Fruit fly (Drosophila melanogaster): Measurements from ENCODE around the gene CG14367.

CG14367 gene

DNA sequence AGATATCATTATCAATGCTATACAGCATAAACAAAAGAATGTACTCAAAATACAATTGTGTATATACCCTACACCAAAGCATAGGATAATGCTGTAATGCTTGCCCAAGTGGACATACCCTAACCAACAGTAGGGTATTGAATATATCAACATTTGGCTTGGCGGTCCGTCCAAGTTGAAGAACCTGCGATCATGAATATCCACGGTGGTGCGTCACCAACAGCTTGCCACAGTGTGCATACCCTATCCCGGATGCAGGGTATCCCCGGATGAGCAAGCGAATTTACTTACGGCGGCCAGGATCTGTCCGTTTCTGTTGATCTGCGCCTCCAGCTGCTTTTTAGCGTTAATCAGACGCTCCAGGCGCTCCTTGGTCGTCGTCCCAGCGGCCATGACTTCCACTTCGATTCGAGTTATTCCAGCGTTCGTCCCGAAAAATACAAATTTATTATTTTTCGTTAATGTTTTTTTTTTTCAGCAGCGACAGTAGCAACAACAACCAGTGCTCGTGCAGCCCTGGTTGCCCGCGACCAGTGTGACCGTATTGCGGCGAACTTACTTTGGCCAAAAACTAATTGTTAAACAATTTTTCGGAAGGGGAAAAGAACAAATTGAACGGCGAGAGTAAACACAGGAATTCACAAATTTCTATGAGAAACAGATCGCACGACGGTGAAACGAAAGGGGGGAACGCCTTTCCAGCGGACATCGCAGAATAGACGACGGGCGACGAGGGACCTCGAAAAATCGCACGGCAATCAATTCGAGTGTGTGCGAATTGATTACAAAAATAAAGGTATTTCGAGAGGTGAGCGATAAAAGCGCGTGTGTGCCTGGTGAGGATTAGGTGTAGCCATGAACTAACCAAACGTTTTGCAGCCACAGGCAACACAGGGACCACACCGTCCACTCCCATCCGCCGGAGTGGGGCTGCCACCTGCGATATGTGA is 17.4 kb upstream of the CG14367 start, which contains the start of the genes Lkb1 and CG9588:
Gene Lkb1, plus strand, starts transcription at position 413 of the 950 bp plus-strand sequence.
Gene CG9588, minus strand, starts transcription at position 545 of the 950 bp plus-strand sequence.
- TF ChIP-seq CG8478 (optimal IDR thresholded peaks at IDR 0.05) (no peak), CTCF (optimal IDR thresholded peaks at IDR 0.05) (peak; percentile 17 to 31)

DNA sequence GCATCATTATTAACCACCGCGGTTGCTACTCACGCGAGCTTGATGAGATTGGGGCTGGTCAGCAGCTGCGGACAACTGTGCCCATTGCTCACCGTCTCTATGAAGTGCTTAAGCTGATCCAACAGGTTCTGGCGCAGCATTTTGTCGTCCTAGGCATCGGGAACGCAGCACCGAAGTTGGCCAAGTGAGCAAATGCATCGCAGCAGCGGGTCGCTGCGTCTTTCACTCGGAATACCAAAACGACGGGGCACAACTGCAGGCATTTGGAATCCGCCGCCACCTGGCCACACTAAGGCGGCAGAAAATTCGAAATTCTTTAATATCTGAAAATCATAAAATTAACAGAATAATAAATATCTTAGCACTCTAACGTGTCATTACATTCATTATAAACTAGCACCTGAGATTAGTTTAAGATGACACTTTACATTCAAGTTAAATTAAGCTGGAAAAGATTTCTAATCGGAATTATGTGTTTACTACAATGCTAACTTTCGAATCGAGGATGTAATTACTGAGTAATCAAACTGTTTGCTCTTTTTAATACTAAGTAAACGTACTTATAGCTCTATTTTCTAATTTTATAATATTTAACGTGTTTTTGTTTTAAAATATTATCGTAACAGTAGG is 10.7 kb upstream of the CG14367 start:
- TF ChIP-seq CG8478 (optimal IDR thresholded peaks at IDR 0.05) (no peak), CTCF (optimal IDR thresholded peaks at IDR 0.05) (no peak)

DNA sequence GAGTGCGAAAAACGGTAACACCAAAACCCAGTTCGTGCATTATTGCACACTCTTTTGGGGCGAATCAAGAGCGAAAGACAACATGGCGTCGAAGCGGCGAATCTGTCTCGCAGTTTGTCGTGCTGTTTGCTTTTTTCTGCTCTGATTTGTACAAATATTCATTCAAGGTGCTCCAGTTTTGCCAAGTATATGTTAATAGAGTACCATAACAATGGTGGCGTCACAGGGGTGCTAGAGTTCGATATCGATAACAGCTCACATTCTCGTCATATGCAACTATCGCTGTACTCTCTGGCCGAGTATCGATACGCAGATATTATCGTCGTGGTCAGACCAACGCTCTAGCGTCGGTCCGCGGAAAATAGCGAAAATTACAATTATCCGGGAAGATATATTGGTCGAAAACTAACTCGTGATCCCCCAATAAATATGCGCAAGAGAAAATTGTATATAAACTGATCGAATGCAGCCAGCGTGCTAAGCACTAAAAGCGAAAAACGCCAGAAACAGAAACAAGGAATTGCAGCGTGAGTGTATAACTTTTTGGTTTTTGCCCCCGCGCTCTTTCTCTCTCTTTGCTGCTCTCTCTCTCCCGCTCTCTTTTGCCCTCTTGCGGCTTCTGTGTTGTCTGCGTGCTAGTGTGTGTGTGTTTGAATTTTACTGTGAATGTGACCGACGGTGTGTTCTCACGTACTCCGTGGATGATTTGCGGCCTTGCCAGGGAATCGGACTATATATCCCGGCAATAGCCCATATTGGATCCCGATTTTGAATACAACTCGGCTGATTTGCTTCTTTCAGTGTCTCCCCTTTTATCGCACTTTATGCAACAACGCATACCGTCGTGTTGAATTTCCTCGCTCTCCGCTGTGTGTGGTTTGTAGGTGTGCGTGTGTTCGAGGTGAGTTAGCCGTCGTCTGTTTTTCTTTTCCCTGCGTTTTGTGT is 10.0 kb upstream of the CG14367 start, which contains the start of gene flfl:
Gene flfl, plus strand, starts transcription at position 298 of the 945 bp plus-strand sequence.
- TF ChIP-seq CG8478 (optimal IDR thresholded peaks at IDR 0.05), result no peak
- peak in 1 of 2 experiments; percentile 10 for TF ChIP-seq CTCF (optimal IDR thresholded peaks at IDR 0.05)

DNA sequence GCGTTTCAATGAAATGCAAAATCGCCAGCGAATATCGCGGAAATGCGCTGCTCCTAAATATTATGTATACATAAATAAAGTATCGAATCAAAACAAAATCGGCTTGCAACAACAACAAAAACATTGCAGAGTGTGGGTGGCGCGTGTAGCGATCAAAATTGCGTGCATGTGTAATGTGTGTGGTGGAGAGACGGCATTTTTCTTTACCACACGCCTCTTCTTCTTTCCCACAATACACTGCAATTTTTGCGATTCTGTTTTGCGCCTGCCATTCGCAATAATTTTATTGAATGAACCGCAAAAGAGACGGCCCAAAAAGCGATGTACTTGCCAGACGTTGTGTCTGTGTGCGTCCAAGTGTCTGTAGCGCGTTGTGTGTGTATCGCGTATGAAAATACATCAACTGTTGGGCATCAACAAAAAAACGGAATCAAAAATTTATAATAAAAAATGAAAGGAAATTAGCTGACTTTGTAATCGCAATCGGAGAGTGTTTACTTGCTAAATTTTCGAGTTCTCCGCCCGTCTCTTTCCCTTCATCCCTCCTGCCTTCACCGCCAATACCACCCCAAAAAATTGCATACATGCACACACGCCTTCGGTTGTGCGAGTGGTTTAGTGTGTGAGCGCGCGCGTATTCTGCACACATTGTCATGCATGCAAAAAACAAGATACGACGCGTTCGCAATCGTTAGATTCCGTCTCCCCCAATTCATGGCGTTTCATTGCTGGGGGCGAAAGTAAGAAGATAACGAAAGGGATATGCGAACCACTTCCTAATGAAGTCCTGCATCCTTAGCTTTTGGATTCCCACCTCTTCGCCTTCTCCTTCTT is 9.1 kb upstream of the CG14367 start:
- TF ChIP-seq CG8478 (optimal IDR thresholded peaks at IDR 0.05) (no peak), CTCF (optimal IDR thresholded peaks at IDR 0.05) (no peak)

DNA sequence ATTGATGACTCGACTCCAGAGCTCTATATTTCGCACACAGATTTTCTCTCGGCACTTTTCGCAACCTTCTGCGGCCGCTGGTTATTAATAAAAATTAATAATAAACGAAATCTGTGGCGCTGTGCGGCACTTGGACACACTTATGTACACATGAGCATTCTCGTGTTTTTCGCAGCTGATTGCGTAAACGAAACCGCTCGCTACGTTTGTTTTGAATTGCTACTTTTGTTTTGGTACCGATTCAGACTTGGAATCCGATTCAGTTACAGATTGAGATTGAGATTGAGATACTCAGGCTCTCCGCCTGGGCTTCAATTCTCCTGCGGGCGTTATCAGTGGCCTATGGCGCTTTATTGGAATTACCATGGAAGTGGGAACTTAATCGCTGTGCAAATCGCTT is 7.9 kb upstream of the CG14367 start:
- TF ChIP-seq CG8478 (optimal IDR thresholded peaks at IDR 0.05), result no peak
- TF ChIP-seq CTCF (optimal IDR thresholded peaks at IDR 0.05), result no peak

DNA sequence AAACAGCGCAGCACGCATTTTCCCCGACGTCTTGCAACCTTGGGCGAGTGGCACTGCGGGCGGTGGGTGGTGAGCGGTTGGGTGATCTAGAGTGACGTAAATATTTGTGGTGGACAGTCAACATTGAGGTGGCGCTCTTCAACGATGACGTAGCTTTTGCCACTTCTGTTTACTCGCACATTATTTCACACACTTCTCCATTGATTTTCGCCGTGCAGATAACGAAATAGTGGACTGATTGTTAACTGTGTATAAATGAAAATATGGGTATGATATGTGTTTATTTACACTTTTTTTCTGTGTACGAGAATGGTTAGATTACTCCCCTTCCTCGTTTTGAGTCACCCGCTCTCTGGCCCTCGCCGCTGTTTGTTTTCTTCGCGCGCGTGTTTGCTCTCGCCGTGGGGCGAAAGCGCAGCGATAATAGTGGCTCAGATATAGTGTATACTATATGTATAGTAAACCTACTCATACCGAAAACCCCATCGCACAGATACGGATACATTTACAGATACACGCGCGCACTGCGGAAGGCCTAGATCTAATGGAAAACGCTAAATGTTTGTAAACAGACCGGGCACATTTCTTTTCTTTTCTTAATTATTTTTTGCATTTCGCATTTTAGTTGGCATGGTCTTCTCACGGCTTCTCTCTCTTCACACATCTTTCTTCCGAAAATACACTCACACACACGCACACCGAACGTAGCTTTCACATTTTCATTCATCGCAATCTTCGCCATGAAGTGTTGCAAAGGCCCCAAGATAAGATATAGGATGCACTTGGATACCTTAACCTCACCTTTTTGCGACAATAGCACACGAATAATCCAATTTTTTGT is 7.3 kb upstream of the CG14367 start, which contains the start of gene omd:
Gene omd, minus strand, starts transcription at position 840 of the 841 bp plus-strand sequence.
- TF ChIP-seq CTCF (optimal IDR thresholded peaks at IDR 0.05), result no peak
- no peak for TF ChIP-seq CG8478 (optimal IDR thresholded peaks at IDR 0.05)

DNA sequence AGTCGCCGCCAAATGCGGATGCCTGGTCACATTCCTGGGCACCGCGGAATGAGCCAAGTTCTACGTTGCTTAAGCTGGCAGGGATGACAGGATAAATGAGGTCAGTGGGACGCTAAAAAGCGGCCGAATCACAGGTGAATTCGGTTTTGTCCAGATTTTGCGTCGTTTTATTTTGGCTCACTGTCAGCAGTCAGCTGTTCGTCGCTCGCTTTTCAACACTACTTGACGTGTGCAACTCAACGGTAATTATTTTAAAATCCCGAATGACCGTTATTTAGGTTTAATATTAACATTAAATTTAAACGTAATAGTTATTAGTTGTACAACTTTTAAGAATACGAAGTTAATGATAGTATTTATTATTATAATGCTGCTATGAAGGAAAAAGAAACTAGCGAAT is 5.5 kb downstream of the CG14367 start:
- no peak for TF ChIP-seq CG8478 (optimal IDR thresholded peaks at IDR 0.05)
- peak in 1 of 2 experiments; percentile 10 for TF ChIP-seq CTCF (optimal IDR thresholded peaks at IDR 0.05)

DNA sequence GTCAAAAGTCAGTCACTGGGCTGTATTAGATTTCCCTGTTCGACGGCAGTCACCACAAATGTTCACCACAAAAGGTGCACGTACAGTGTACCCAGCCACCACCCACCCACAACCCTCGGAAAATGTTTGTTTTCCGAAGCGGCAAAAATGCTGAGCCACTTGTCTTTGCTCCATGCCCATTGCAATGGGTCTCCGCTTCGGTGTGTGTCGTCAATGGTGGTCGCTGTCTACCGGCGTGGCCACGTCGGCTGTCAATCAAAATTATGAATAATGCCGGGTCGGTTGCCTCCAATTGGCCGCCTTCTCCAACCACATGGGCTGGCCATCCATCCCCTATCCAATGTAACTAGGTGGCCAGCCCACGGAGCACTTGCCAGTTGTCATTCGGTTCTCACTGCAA is 6.3 kb downstream of the CG14367 start, which contains the start of gene ninaB:
Gene ninaB, plus strand, starts transcription at position 374 of the 400 bp plus-strand sequence.
- no peak for TF ChIP-seq CTCF (optimal IDR thresholded peaks at IDR 0.05)
- no peak for TF ChIP-seq CG8478 (optimal IDR thresholded peaks at IDR 0.05)

DNA sequence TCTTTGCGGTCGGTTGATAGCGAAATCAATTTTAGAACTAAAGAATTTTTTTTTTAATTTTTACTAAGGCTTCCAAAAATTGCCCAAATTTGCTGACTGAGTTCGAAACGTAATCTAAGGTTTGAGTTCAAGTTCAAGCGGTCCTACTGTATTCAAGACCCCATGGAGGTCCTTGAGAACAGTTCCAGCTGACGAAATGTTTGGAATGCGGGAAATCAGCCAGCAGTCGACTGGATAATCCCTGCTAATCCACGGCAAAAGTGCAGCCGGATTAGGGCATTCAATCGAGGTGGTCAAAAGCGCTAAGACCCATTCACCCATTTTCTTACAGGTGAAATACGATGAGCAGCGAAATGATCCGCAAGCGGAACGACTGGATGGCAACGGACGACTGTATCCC is 6.9 kb downstream of the CG14367 start, which contains the start of gene f-cup:
Gene f-cup, minus strand, starts transcription at position 101 of the 400 bp plus-strand sequence.
- TF ChIP-seq CTCF (optimal IDR thresholded peaks at IDR 0.05), result no peak
- no peak for TF ChIP-seq CG8478 (optimal IDR thresholded peaks at IDR 0.05)

DNA sequence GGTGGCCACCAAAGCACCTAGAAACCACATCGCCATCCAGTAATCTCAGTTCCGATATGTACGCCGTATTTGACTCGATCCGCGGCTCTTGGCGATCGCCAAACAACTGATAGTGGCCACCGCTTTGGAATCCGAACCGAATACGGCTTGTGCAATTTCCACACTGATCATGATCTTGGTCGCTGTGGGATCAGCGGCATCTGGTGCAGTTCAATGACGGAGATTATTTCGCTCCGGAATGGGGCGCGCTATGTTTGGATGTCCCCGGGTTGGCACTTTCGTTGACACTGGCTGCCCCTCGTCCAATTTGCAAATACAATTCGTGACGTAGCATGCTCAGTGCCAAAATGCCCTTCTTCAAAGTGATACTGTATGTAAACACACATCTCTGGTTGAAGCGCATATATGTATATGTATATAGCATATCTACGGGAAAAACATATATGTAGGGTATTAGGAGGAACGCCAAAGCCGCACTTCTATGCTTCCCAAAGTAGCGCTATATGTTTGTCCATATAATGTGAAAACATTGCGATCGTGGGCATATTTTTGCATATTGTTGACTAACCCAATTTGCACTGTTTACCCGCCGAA is 11.5 kb downstream of the CG14367 start, which contains the start of gene Adgf-D:
Gene Adgf-D, minus strand, starts transcription at position 111 of the 594 bp plus-strand sequence.
- TF ChIP-seq CTCF (optimal IDR thresholded peaks at IDR 0.05), result no peak
- no peak for TF ChIP-seq CG8478 (optimal IDR thresholded peaks at IDR 0.05)

DNA sequence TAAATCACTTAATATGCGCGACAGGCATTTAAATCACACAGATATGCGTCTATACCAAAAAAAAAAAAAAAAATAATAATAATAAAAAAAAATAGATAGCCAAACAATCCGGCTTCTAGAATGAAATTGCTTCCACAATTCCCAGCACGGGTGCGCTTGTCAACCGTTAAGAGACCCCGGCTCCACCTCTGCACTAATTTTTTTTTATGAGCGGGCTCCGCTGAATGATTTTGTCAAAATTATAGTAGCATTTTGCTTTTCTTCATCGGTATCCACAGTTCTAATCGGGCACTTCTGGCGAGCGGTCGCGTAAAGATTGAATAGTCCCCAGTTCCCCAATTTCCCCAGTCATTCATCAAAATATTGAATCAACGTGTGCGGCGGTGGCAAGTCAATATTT is 12.6 kb downstream of the CG14367 start, which contains the start of gene Adgf-C:
Gene Adgf-C, plus strand, starts transcription at position 301 of the 400 bp plus-strand sequence.
- TF ChIP-seq CTCF (optimal IDR thresholded peaks at IDR 0.05) (no peak), CG8478 (optimal IDR thresholded peaks at IDR 0.05) (no peak)

DNA sequence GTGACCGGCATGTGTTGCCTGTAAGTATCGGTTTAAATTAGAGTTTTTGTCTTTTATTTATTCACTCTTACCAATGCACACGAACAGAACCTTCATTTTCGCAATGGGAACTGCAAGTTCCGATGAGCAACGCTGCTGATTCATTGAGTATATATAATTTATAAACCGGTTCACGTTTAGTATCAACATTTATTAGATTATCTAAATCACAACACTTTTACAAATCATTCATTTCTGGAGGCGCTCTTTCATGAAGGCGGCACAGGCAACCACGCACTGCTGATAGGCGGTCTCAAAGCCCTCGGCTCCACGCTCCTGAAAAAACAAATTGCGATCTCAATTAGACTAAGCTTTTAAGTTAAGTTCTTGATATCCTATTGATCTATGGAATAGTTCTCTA is 16.0 kb downstream of the CG14367 start, which contains the start of gene Argp:
Gene Argp, minus strand, starts transcription at position 101 of the 400 bp plus-strand sequence.
- TF ChIP-seq CTCF (optimal IDR thresholded peaks at IDR 0.05) (no peak), CG8478 (optimal IDR thresholded peaks at IDR 0.05) (no peak)

Measured in S2 (cell line).